Fruit fly (Drosophila melanogaster) whole organism, embryonic: ENCODE data around the gene CG1638.
A peak's percentile ranks its signal among the peaks of the same experiment; 100 is the strongest.

Experiments
- ATbp ChIP-seq: fragments of 200-800 bp; sonication (Bioruptor generic); optimal IDR thresholded peaks from 2 replicates; lab custom pipeline; 2017; ENCODE audit warnings: missing biosample characterization, mild to moderate bottlenecking, missing genetic modification characterization, missing genetic modification reagents
- CG11560 ChIP-seq: fragments of 200-800 bp; sonication (Bioruptor generic); IDR thresholded peaks from 3 replicates; pipeline ENCODE4 v1.3.6; 2022; ENCODE audit warnings: missing biosample characterization, missing genetic modification characterization
- CG12219 ChIP-seq: fragments of 200-800 bp; sonication (Bioruptor generic); optimal IDR thresholded peaks from 3 replicates; lab custom pipeline; 2018; ENCODE audit warnings: missing biosample characterization, mild to moderate bottlenecking, missing genetic modification characterization
- CG13287 ChIP-seq: fragments of 200-800 bp; sonication (Bioruptor generic); IDR thresholded peaks from 2 replicates; pipeline ENCODE4 v1.3.6; 2022; ENCODE audit warnings: missing biosample characterization, missing genetic modification characterization; ENCODE audit not compliant: partially characterized antibody
- CG14710 ChIP-seq: fragments of 200-800 bp; sonication (Bioruptor generic); optimal IDR thresholded peaks from 3 replicates; lab custom pipeline; 2019; ENCODE audit warnings: missing biosample characterization, mild to moderate bottlenecking, missing genetic modification characterization, moderate library complexity
- CG15696 ChIP-seq: fragments of 200-800 bp; sonication (Bioruptor generic); optimal IDR thresholded peaks from 2 replicates; lab custom pipeline; 2019; ENCODE audit warnings: missing biosample characterization, mild to moderate bottlenecking, missing genetic modification characterization, moderate library complexity
- CG17186 ChIP-seq: fragments of 200-800 bp; sonication (Bioruptor generic); optimal IDR thresholded peaks from 3 replicates; lab custom pipeline; 2017; ENCODE audit warnings: missing biosample characterization, missing genetic modification reagents, missing genetic modification characterization
- CG18262 ChIP-seq: fragments of 200-800 bp; optimal IDR thresholded peaks from 3 replicates; lab custom pipeline; 2019; ENCODE audit warnings: missing biosample characterization, mild to moderate bottlenecking, missing genetic modification characterization, moderate library complexity
- CG1832 ChIP-seq: fragments of 200-800 bp; sonication (Bioruptor generic); optimal IDR thresholded peaks from 2 replicates; lab custom pipeline; 2017; ENCODE audit warnings: missing biosample characterization, mild to moderate bottlenecking, missing genetic modification characterization, inconsistent platforms
- CG18476 ChIP-seq: fragments of 200-800 bp; sonication (Bioruptor generic); optimal IDR thresholded peaks from 2 replicates; lab custom pipeline; 2016; ENCODE audit warnings: missing biosample characterization, mild to moderate bottlenecking, missing genetic modification characterization
- CG2120 ChIP-seq: fragments of 200-800 bp; sonication (Bioruptor generic); optimal IDR thresholded peaks from 3 replicates; lab custom pipeline; 2016; ENCODE audit warnings: missing biosample characterization, missing genetic modification characterization
- CG2712 ChIP-seq: fragments of 200-800 bp; optimal IDR thresholded peaks from 3 replicates; lab custom pipeline; 2019; ENCODE audit warnings: missing biosample characterization, mild to moderate bottlenecking, missing genetic modification characterization, moderate library complexity
- CG3065 ChIP-seq: fragments of 200-800 bp; sonication (Bioruptor generic); optimal IDR thresholded peaks from 2 replicates; lab custom pipeline; 2016; ENCODE audit warnings: missing biosample characterization, missing genetic modification characterization
- CG31388 ChIP-seq: fragments of 200-800 bp; sonication (Bioruptor generic); optimal IDR thresholded peaks from 2 replicates; lab custom pipeline; 2016; ENCODE audit warnings: missing biosample characterization, missing genetic modification characterization
- CG34224 ChIP-seq: fragments of 200-800 bp; sonication (Bioruptor generic); IDR thresholded peaks from 3 replicates; pipeline ENCODE4 v1.3.6; 2022; ENCODE audit warnings: missing biosample characterization, missing genetic modification characterization; ENCODE audit not compliant: partially characterized antibody
- CG4328 ChIP-seq: fragments of 200-800 bp; sonication (Bioruptor generic); optimal IDR thresholded peaks from 3 replicates; lab custom pipeline; 2017; ENCODE audit warnings: missing biosample characterization, missing genetic modification reagents, missing genetic modification characterization
- CG4854 ChIP-seq: fragments of 200-800 bp; sonication (Bioruptor generic); optimal IDR thresholded peaks from 2 replicates; lab custom pipeline; 2016; ENCODE audit warnings: missing biosample characterization, missing genetic modification characterization, inconsistent platforms
- CG7357 ChIP-seq: fragments of 200-800 bp; sonication (Bioruptor generic); IDR thresholded peaks from 3 replicates; pipeline ENCODE4 v1.3.6; 2022; ENCODE audit warnings: missing biosample characterization, missing genetic modification characterization
- CG7839 ChIP-seq: fragments of 200-800 bp; sonication (Bioruptor generic); optimal IDR thresholded peaks from 3 replicates; lab custom pipeline; 2018; ENCODE audit warnings: missing biosample characterization, mild to moderate bottlenecking, missing genetic modification characterization, moderate library complexity
- CG8281 ChIP-seq: fragments of 200-800 bp; sonication (Bioruptor generic); optimal IDR thresholded peaks from 2 replicates; lab custom pipeline; 2018; ENCODE audit warnings: missing biosample characterization, mild to moderate bottlenecking, missing genetic modification characterization, moderate library complexity
- CG8388 ChIP-seq: fragments of 200-800 bp; sonication (Bioruptor generic); optimal IDR thresholded peaks from 2 replicates; lab custom pipeline; 2019; ENCODE audit warnings: missing biosample characterization, mild to moderate bottlenecking, missing genetic modification characterization, moderate library complexity
- CG8478 ChIP-seq: fragments of >200 bp; optimal IDR thresholded peaks from 2 replicates; lab custom pipeline; 2018
- CG9932 ChIP-seq: fragments of 200-800 bp; sonication (Bioruptor generic); IDR thresholded peaks from 2 replicates; pipeline ENCODE4 v1.3.6; 2022; ENCODE audit warnings: missing biosample characterization, missing genetic modification characterization
- Dll ChIP-seq: fragments of 200-800 bp; sonication (Bioruptor generic); IDR thresholded peaks from 4 replicates; pipeline ENCODE4 v1.3.6; 2022; ENCODE audit warnings: missing biosample characterization, missing genetic modification characterization; ENCODE audit not compliant: partially characterized antibody
- Eip74EF ChIP-seq, 2 experiments: fragments of 200-800 bp in 1 of 2; fragments of >200 bp in 1 of 2; sonication (Bioruptor generic) in 1 of 2; optimal IDR thresholded peaks; 2 replicates each; lab custom pipeline; 2017 to 2019; ENCODE audit warnings: missing biosample characterization in 2 of 2, missing genetic modification characterization in 2 of 2, mild to moderate bottlenecking in 1 of 2, moderate library complexity in 1 of 2
- Ets65A ChIP-seq: fragments of 200-800 bp; sonication (Bioruptor generic); peaks from one replicate; lab custom pipeline; 2016; ENCODE audit warnings: missing biosample characterization, missing genetic modification characterization
- Gsc ChIP-seq: fragments of 200-800 bp; sonication (Bioruptor generic); IDR thresholded peaks from 2 replicates; pipeline ENCODE4 v1.3.6; 2022; ENCODE audit warnings: missing biosample characterization, missing genetic modification characterization
- Gug ChIP-seq: fragments of 200-800 bp; sonication (Bioruptor generic); IDR thresholded peaks from 4 replicates; pipeline ENCODE4 v1.3.6; 2022; ENCODE audit warnings: missing biosample characterization, missing genetic modification characterization
- Lhr ChIP-seq: fragments of 200-800 bp; sonication (Bioruptor generic); optimal IDR thresholded peaks from 3 replicates; lab custom pipeline; 2017; ENCODE audit warnings: mild to moderate bottlenecking, missing biosample characterization, missing genetic modification reagents, missing genetic modification characterization
- Med ChIP-seq: fragments of 200-800 bp; sonication (Bioruptor generic); peaks from one replicate; lab custom pipeline; 2016; ENCODE audit warnings: missing biosample characterization, missing genetic modification characterization, mild to moderate bottlenecking, inconsistent platforms, moderate library complexity
- Mrtf ChIP-seq: fragments of 200-800 bp; sonication (Bioruptor generic); IDR thresholded peaks from 3 replicates; pipeline ENCODE4 v1.3.6; 2022; ENCODE audit warnings: missing biosample characterization, missing genetic modification characterization
- Rfx ChIP-seq: fragments of 200-800 bp; sonication (Bioruptor generic); IDR thresholded peaks from 2 replicates; pipeline ENCODE4 v1.3.6; 2022; ENCODE audit warnings: missing biosample characterization, missing genetic modification characterization
- Taf1 ChIP-seq: fragments of 200-800 bp; sonication (Bioruptor generic); IDR thresholded peaks from 2 replicates; pipeline ENCODE4 v1.3.6; 2022; ENCODE audit warnings: missing biosample characterization, missing genetic modification characterization
- ab ChIP-seq: fragments of 200-800 bp; sonication (Bioruptor generic); optimal IDR thresholded peaks from 2 replicates; lab custom pipeline; 2016; ENCODE audit warnings: missing biosample characterization, missing genetic modification characterization
- bowl ChIP-seq: fragments of 200-800 bp; sonication (Bioruptor generic); IDR thresholded peaks from 2 replicates; pipeline ENCODE4 v1.3.6; 2022; ENCODE audit warnings: missing biosample characterization, missing genetic modification characterization
- br ChIP-seq: fragments of >200 bp; optimal IDR thresholded peaks from 2 replicates; lab custom pipeline; 2017
- bsh ChIP-seq, 2 experiments: fragments of 200-800 bp; sonication (Bioruptor generic); optimal IDR thresholded peaks; 2 replicates each; lab custom pipeline; 2017 to 2018; ENCODE audit warnings: mild to moderate bottlenecking in 2 of 2, missing biosample characterization in 2 of 2, missing genetic modification characterization in 2 of 2, moderate library complexity in 1 of 2
- cas ChIP-seq: fragments of 200-800 bp; sonication (Bioruptor generic); IDR thresholded peaks from 2 replicates; pipeline ENCODE4 v1.3.6; 2022; ENCODE audit warnings: missing biosample characterization, missing genetic modification characterization
- eyg ChIP-seq: fragments of 200-800 bp; sonication (Bioruptor generic); optimal IDR thresholded peaks from 3 replicates; lab custom pipeline; 2016; ENCODE audit warnings: missing biosample characterization, missing genetic modification characterization
- gcm ChIP-seq: fragments of 200-800 bp; sonication (Bioruptor generic); optimal IDR thresholded peaks from 2 replicates; lab custom pipeline; 2019; ENCODE audit warnings: missing biosample characterization, mild to moderate bottlenecking, missing genetic modification characterization, moderate library complexity
- her ChIP-seq: fragments of 200-800 bp; sonication (Bioruptor generic); optimal IDR thresholded peaks from 2 replicates; lab custom pipeline; 2016; ENCODE audit warnings: missing biosample characterization, missing genetic modification characterization
- insv ChIP-seq, 2 experiments: fragments of 200-800 bp; sonication (Bioruptor generic); optimal IDR thresholded peaks; 3 replicates each; lab custom pipeline; 2016 to 2018; ENCODE audit warnings: missing biosample characterization in 2 of 2, missing genetic modification characterization in 2 of 2
- maf-S ChIP-seq: fragments of 200-800 bp; sonication (Bioruptor generic); optimal IDR thresholded peaks from 2 replicates; lab custom pipeline; 2016; ENCODE audit warnings: missing biosample characterization, missing genetic modification characterization
- mld ChIP-seq: fragments of 200-800 bp; sonication (Bioruptor generic); IDR thresholded peaks from 3 replicates; pipeline ENCODE4 v1.3.6; 2022; ENCODE audit warnings: missing biosample characterization, missing genetic modification characterization; ENCODE audit not compliant: partially characterized antibody
- pzg ChIP-seq: fragments of 200-800 bp; sonication (Bioruptor generic); optimal IDR thresholded peaks from 3 replicates; lab custom pipeline; 2018; ENCODE audit warnings: missing biosample characterization, mild to moderate bottlenecking, missing genetic modification characterization, moderate library complexity
- sens ChIP-seq: fragments of 200-800 bp; sonication (Bioruptor generic); peaks from one replicate; lab custom pipeline; 2016; ENCODE audit warnings: missing biosample characterization, missing genetic modification characterization
- tap ChIP-seq: fragments of 200-800 bp; optimal IDR thresholded peaks from 3 replicates; lab custom pipeline; 2019; ENCODE audit warnings: missing biosample characterization, mild to moderate bottlenecking, missing genetic modification characterization, moderate library complexity
- z ChIP-seq: fragments of 200-800 bp; sonication (Bioruptor generic); IDR thresholded peaks from 3 replicates; pipeline ENCODE4 v1.3.6; 2022; ENCODE audit warnings: missing biosample characterization, missing genetic modification characterization

Gene CG1638

DNA sequence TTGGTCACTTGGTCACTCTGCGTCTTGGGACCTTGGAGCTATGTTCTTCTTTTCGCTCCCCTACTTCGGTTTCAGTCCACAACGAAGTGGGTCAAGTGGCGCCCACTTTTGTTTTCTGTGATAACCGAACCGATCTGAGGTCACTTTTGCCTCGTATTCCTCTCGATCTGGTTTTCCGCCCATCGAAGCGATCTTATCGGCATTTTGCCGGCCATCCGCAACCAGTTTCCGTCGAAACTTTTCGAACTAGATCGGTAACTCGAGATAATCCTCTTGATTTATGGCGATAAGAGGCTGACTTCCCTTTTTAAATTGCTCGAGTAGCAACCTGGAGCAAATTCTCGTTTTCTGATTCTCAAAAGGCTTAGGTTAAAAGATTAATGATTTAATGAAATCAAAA lies 25.8 kb upstream of the CG1638 start (continued):
- TF ChIP-seq CG4328 (GFP tag; lab: Kevin White, UChicago): no peak
- no peak for TF ChIP-seq Lhr
- no peak for TF ChIP-seq CG2712 (tag; lab: Kevin White, UChicago)
- no peak for TF ChIP-seq CG2120 (GFP tag; lab: Kevin White, UChicago)
- no peak for TF ChIP-seq cas (GFP tag; lab: Robert Waterston, UW)
- TF ChIP-seq insv (GFP tag; optimal IDR thresholded peaks at IDR 0.05; lab: Kevin White, UChicago): no peak
- TF ChIP-seq Gsc (GFP tag; lab: Robert Waterston, UW): no peak

DNA sequence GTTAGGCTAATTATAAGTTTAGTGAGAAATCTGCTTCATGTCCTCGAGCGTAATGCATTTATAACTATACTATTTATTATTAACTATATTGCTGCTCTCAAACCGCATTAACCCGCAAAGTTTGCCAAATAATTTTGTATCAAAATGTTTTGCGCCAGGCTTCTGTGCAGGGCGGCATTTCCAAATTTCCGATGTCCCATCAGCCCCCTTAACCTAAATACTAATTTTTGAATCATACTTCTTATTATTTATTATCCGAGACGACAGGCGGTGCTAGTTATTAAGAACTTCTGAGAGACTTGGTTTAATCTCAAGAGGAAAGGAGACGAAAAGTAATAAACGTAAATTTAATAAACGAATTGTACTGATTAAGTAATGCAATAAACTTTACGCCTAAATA lies 24.6 kb upstream of the CG1638 start:
- TF ChIP-seq CG34224 (GFP tag; lab: Robert Waterston, UW) (no peak), Ets65A (GFP tag; lab: Kevin White, UChicago) (peak; percentile 62), sens (GFP tag; lab: Kevin White, UChicago) (peak; percentile 55)

DNA sequence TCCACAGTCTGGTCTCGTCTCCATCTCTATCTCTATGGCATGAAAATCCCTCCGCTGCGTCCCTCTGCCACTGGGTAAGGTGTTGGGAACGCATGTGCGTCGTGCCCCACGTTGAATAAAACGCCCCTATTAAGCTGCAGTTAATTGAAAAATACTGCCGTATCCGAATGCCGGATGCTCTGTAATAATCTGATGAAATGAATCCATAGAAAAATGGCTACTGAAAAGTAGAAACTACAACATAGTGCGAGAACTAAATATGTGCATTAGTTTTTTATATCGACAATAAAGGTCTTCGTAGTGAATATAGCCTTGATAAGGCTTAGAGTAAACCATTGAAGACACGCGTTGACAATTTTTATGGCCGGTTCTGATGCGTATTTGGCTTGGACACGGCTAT lies 23.6 kb upstream of the CG1638 start:
- TF ChIP-seq Dll (GFP tag; lab: Robert Waterston, UW) (no peak), eyg (GFP tag; lab: Kevin White, UChicago) (no peak), Eip74EF (GFP tag; optimal IDR thresholded peaks at IDR 0.05; lab: Kevin White, UChicago) (peak in 1 of 2 experiments; percentile 52), CG11560 (tag; lab: Robert Waterston, UW) (no peak), z (GFP tag; lab: Robert Waterston, UW) (no peak), CG8388 (GFP tag; lab: Kevin White, UChicago) (peak; percentile 41), CG13287 (GFP tag; lab: Robert Waterston, UW) (no peak), CG9932 (no peak), CG7839 (peak; percentile 72), CG8281 (no peak), bowl (GFP tag; lab: Robert Waterston, UW) (no peak), Gug (peak; percentile 23; the same call in 1 of the 4 replicates), CG4854 (no peak), maf-S (no peak), Mrtf (GFP tag; lab: Robert Waterston, UW) (peak; percentile 56; the same call in 1 of the 3 replicates), her (GFP tag; lab: Kevin White, UChicago) (no peak), CG17186 (GFP tag; lab: Kevin White, UChicago) (no peak), CG2120 (GFP tag; lab: Kevin White, UChicago) (no peak), CG12219 (GFP tag; lab: Kevin White, UChicago) (peak; percentile 14), CG18262 (tag; lab: Kevin White, UChicago) (peak; percentile 70), CG14710 (peak; percentile 56), ATbp (GFP tag; lab: Kevin White, UChicago) (peak; percentile 13), Taf1 (no peak), gcm (GFP tag; lab: Kevin White, UChicago) (peak; percentile 43), CG15696 (tag; lab: Kevin White, UChicago) (peak; percentile 44), CG8478 (no peak), CG7357 (GFP tag; lab: Robert Waterston, UW) (peak; percentile 10; the same call in 1 of the 3 replicates), br (lab: Kevin White, UChicago) (no peak), CG1832 (no peak), Med (peak; percentile 90), pzg (no peak), CG3065 (GFP tag; lab: Kevin White, UChicago) (no peak), tap (peak; percentile 31), mld (no peak), ab (GFP tag; lab: Kevin White, UChicago) (no peak), Rfx (GFP tag; lab: Robert Waterston, UW) (peak; percentile 40; the same call in 1 of the 2 replicates), CG31388 (GFP tag; lab: Kevin White, UChicago) (no peak), CG18476 (GFP tag; lab: Kevin White, UChicago) (peak; percentile 16), bsh (GFP tag; optimal IDR thresholded peaks at IDR 0.05; lab: Kevin White, UChicago) (peak; percentile 59 to 74)
